Fruit fly (Drosophila melanogaster): ENCODE results near the gene CG32669.

Gene CG32669

DNA sequence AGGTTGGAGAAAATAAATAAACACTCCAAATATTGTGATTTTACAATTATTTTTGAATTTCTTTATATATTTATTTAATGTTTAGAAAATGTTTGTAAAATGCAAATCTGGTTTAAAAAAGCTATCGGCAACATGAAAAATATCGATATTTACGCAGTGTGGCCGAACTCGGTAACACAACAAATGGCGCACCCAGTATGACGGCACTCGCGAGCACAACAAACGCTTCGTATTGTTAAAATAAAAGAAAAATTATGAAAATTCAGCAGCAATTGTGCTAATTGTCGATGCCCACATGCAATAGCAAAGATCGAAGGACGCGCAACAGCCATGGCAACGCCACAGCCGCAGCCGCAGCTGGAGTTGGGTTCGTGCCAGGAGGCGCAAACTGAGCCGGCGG lies 3.7 kb upstream of the CG32669 start, which contains the start of gene CG2202:
Gene CG2202 (plus strand): TSS at position 193 of the 400 bp plus-strand sequence.
- TF ChIP-seq noc (tag; optimal IDR thresholded peaks at IDR 0.05), result no peak

DNA sequence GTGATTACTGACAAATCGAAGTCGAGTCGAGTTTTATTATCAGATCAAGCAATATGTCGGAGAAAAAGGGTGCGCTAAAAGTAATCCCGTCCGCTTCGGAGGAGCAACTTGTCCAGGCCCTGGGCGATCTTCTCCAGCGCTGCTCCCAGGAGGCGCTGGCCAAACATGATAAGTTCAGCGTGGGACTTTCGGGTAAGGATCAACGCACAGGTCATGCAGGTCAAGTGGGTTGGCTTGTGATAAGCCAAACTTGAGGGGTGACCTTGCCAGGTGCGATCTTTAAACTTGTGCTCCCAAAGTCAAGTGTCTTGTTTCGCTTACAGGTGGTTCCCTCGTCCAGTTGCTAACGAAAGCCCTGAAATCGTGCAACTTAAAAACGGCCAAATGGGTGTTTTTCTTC lies 2.6 kb upstream of the CG32669 start:
- no peak for TF ChIP-seq noc (tag; optimal IDR thresholded peaks at IDR 0.05)

DNA sequence GAGAGGGAATG lies 2.4 kb upstream of the CG32669 start, which contains the start of gene Pgls:
Gene Pgls (plus strand): TSS at position 3 of the 11 bp plus-strand sequence.
- TF ChIP-seq noc (tag; optimal IDR thresholded peaks at IDR 0.05), result no peak

DNA sequence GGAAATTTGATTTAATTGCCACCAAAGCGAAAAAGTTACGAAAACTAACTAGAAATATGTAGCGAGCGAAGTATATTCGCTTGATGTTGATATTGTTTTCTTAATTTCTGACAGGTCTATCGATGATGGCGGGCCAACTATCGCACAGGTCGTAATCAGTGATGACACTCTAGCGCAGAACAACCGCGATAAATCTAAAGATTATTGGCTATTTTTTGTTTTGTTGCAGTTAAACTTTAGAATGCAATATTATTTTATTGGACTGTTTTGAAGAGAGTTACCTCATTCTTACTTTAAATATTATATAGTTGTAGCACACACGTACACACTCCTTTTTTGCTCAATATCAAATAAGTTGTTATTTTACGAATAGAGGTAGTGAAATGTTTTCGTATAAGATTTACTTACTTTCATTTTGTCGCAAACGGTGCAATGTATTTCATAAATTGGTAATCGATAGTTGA lies 2.1 kb upstream of the CG32669 start, which contains the start of gene sbr:
Gene sbr (minus strand): TSS at position 121 of the 464 bp plus-strand sequence.
- TF ChIP-seq noc (tag; optimal IDR thresholded peaks at IDR 0.05), result no peak

DNA sequence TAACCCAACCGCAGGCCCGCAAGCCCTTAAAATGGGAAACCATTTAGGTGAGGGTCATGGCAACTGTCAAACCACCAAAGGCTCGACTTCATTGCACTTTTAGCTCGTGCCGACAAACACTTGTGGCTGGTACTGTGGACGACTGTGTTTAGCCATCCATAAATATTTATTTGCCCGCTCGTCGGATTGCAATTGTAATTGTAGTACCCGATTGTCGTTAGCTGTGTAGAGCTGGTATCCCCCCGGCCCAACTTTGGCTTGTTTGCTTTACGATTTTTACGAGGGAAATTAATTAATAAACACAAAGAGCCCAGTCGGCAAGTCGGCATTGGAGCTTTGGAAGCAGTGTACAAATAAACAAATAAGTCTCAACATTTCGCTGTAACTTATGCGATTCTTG lies 375 bp upstream of the CG32669 start:
- no peak for TF ChIP-seq noc (tag; optimal IDR thresholded peaks at IDR 0.05)

DNA sequence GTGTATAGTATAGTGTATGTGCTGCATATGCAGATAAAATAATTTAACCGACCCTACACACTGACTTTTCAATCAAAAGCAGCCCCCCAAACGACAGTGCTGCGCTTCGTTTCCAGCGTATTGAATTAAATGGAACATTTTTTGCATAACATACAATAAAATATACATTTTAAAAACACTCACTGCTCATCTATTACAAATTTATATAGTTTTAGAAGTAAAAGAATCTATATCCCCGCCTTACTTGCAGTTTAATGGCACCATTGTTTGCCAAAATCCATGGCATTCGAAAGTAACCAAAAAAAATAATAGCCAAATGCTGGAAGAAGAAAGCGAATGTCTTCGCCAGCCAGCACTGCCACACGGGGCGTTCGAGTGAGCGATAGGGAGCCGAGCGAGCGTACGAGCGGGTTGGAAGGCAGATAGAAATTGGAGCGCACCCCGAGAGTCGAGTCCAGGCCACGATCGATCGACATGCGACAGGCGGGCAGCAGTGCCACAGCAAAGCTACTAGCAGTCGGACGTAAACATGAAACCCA lies 3.1 kb downstream of the CG32669 start, which contains the start of gene CG15209:
Gene CG15209 (plus strand): TSS at position 489 of the 539 bp plus-strand sequence.
- TF ChIP-seq noc (tag; optimal IDR thresholded peaks at IDR 0.05), result peak; percentile 25

DNA sequence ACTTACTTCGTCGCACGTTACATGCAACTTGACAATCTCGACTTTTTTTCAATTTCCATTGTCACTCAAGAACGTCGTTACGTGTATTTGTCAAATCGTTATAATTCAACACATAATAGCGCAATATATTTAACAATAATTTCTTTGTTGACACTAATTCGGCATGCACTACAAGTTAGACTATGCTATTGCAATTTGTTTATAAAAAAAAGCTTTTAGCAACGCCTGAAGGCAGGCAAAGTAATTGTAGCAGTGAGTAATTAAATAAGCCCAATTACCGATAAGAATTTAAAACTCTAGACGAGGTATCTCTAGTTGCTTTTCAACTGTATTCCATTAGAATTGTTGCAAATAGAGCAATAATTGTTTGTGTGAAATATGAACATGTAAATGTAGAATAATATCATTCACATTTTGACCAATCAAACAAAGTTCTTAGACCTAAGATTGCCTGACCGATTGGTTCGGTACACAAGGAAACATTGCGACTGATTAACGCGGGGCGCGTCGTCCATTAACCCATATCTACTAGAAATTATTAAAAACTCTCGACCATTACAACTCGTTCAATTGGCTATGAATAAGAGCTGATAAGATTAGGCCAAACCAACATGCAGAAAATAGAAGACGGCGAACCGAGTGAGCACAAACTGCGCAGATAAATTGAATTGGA lies 3.9 kb downstream of the CG32669 start:
- peak; percentile 14 for TF ChIP-seq noc (tag; optimal IDR thresholded peaks at IDR 0.05)

DNA sequence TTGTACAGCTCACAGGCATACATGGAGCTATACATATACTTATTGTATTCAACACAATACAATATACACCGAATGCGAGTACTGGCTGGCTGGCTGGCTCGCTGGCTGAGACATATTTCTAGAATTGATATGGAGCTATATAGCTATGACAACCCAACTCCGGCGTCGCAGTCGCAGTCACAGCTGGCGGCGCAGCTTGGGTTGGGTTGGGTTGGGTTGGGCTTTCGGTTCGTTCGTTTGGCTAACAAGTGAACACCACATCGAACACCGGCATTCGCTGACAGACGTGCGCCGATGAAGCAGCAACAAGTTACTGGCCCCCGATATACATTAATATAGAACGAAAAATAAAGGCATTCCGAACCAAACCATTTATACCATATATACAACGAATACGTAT lies 5.9 kb downstream of the CG32669 start, which contains the start of gene CG15210:
Gene CG15210 (plus strand): TSS at position 269 of the 400 bp plus-strand sequence.
- TF ChIP-seq noc (tag; optimal IDR thresholded peaks at IDR 0.05), result no peak

DNA sequence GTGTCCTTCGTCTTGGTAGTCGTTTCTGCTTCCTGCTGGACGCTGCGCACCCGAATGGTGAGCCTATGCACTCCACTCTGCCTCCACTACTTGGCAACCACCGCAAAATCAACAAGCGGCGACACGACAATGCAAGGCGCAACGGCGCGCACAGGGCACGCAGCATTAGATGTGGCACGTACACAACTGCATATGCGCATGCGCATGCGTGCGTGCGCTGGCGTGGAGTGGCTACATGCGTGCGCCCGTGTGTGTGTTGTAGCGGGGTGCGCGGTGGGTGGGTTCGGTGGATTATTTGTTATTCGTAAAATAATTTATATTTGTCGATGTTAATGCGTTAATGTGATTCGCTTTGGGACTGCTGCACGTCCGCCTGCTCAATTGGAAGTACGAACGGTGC lies 9.2 kb downstream of the CG32669 start:
- TF ChIP-seq noc (tag; optimal IDR thresholded peaks at IDR 0.05), result no peak

DNA sequence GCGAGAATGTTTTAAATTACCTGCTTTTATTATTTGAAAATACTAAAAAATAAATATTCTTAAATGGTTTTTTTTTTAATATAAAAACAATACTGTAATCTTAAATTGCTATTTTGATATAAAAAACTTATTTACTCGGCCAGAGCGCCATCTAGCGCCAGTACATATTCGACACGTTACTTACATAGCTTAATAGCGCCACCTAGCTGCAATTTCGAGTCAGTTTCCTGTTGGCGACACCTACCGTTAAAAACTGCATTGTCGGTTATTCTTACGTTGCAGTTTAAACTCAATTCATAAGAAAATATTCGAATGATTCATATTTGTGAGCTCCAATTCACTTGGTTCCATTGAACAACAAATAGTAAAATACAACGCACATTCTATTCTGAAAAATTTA lies 12.5 kb downstream of the CG32669 start:
- no peak for TF ChIP-seq noc (tag; optimal IDR thresholded peaks at IDR 0.05)

DNA sequence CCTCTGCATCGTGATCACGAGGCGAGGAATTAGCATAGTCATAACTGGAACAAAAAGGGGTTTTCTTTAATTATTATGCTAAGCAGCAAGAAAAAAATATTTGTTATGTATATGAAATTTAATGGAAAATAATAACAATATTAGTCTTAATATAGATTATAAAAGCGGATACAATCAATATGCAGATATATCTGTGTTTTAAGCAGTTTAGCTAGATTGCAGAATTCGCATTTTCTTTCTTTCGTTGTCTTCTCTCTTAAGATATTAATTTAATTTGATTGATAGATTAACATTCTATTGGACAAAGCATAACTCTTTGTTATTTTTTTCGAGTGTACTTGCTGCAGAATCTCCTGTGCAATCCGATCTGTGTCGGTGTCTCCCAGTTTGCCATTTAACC lies 17.6 kb downstream of the CG32669 start:
- no peak for TF ChIP-seq noc (tag; optimal IDR thresholded peaks at IDR 0.05)

DNA sequence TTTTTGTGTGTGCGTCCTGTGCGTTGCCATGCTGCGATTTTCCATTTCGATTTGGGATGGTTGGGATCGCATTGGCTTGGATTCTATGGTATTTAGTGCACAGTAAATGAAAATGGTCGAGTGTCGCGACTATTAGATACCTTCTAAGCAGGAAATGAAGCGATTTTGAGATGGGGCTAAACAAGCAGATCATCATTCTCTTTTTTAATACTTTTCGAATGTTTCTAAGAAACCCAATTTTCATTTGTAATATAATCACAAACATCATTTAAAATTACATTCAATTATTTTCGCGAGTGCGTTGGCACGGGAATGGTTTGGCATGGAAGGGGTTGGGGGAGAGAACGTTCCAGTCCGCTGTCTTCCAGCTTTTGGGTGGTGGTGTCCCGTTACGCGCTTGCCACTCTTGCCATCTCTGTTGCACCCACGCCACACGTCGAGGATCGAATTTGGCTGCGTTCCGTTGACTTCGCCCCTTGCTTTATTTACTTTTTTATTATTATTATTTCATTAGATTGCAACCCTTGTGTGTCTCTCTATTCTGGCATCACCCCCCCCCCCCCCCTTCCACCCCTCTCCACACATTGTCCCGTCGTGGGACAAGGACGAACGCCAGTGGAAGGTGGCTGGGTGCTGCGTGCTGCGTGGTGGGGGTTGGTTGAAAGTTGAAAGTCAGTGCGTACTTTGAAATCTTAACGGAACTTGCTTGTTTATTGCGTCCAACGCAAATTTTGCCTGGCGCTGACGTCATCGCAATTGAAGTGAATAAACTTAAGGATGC lies 19.3 kb downstream of the CG32669 start:
- no peak for TF ChIP-seq noc (tag; optimal IDR thresholded peaks at IDR 0.05)

DNA sequence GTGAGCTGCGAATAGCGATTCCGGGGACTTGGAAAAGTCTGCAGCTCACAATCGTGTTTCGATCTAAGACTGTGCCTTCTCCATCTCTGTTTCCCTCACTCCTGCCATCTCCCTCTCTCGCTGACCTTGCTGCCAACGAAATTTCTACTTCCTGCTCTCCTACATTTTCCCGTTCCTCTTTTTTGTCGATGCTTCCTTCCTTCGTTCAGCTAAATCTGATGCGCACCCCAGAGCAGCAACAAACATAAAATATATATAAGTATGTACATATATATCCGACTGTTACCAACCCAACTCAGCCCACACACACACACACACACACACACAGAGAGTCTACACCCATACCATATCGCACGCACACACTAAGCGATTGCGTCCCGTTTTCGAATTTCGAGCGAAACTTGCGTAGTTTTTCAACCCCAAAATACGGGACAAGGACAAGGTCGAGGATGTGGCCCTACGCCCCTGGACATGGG lies 20.6 kb downstream of the CG32669 start, which contains the start of gene Imp:
Gene Imp (minus strand): TSS at position 51 of the 476 bp plus-strand sequence.
- TF ChIP-seq noc (tag; optimal IDR thresholded peaks at IDR 0.05), result no peak

DNA sequence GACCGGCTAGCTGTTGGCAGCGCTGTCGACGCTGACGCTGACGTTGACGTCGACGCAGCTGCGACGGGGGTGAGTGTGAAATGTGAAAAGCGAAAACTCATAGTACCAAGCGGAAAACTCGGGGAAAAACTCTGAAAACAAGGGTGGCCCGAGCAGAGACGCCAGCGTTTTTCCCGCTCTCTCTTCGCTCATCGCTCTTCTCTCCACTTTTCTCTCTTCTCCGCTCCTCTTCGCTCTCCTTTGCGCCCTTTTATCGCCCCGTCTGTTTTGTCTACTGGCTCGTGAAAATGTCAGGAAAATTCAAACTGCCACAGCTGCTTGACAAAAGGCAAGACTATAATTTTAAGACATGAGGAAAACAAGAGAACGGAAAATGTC lies 21.5 kb downstream of the CG32669 start:
- TF ChIP-seq noc (tag; optimal IDR thresholded peaks at IDR 0.05), result no peak

DNA sequence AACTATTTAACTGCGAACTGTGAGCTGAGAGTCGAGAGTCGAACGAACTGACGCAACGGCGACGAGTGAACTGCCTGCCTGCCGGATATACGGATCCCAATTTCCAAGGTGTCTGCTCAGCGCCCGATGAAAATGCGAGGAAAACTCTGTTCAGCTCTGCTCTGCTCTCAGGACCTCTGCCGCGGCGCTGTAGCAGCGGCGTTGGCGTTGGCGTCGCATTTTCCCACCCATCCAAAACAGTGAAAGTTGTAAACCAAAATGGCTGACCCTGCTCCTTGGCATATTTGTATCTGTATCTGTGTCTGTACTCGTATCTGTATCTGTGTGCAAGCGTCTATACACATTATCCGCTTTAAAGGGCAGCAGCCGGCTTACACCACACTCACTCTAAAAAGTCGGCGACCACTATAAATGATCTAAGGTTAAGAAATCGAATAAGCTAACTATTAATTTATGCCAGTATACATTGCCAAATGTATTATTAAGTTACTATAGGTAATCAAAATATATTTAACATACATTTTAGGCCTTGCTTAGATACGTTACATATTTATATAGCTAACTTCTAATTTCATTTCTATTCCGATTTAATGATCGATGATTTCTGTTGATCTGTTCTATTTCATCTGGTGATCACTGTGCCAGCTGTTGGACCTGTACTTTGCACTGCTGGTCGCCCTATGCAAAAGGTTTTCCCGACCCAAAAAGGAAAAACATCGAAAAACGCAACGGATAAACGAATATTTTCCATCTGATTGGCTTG lies 22.0 kb downstream of the CG32669 start:
- peak; percentile 23 for TF ChIP-seq noc (tag; optimal IDR thresholded peaks at IDR 0.05)

DNA sequence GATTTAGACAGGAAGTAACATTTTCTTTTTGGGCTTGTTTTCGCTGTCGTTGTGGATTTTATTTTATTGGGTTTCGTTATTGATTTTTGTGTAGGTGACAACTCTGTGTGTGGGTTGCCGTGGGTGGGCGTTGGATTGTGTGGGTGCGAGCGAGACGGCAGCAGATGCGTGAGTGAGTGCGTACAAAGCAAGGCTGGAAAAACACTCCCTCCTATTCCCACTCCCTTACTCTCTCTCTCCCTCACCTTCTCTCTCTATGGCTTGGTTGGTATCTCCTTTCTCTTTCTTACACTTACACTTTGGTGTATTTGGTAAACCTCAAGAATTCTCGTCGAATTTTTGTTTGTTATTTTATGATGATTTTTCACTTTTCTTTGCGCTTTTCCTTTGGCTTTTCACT lies 22.8 kb downstream of the CG32669 start:
- no peak for TF ChIP-seq noc (tag; optimal IDR thresholded peaks at IDR 0.05)

Data from whole organism, larva.